Fruit fly (Drosophila melanogaster): Measurements from ENCODE around the gene CG1764.

Gene CG1764

dm6 chrX:13287854-13288376 is 14.3 kb downstream of the CG1764 start, which contains the start of gene Remo:
Gene Remo (plus strand): TSS chrX:13288051.
- TF ChIP-seq CG8119 (GFP tag; IDR thresholded peaks at IDR 0.05) (no peak), esn (GFP tag; optimal IDR thresholded peaks at IDR 0.05) (peak; percentile 17), CG10669 (GFP tag; optimal IDR thresholded peaks at IDR 0.05) (no peak), CG3919 (GFP tag; optimal IDR thresholded peaks at IDR 0.05) (no peak), Eip93F (GFP tag; optimal IDR thresholded peaks at IDR 0.05) (no peak), net (GFP tag; optimal IDR thresholded peaks at IDR 0.05) (no peak), salr (GFP tag; optimal IDR thresholded peaks at IDR 0.05) (no peak), CG11294 (GFP tag; IDR thresholded peaks at IDR 0.05) (no peak), Sox14 (GFP tag; optimal IDR thresholded peaks at IDR 0.05) (no peak), OdsH (GFP tag; optimal IDR thresholded peaks at IDR 0.05) (no peak), CG15336 (GFP tag; IDR thresholded peaks at IDR 0.05) (peak; percentile 42), CG11762 (GFP tag; optimal IDR thresholded peaks at IDR 0.05; ENCODE audit: insufficient read depth) (no peak), CG10631 (GFP tag; optimal IDR thresholded peaks at IDR 0.05) (no peak), spab (GFP tag; optimal IDR thresholded peaks at IDR 0.05) (no peak), CG11902 (GFP tag; optimal IDR thresholded peaks at IDR 0.05) (no peak), Eip78C (GFP tag) (peak; percentile 32), CG6854 (GFP tag; optimal IDR thresholded peaks at IDR 0.05) (peak; percentile 26), CG32006 (GFP tag; optimal IDR thresholded peaks at IDR 0.05) (no peak), svp (GFP tag) (peak; percentile 59), Hr39 (GFP tag; optimal IDR thresholded peaks at IDR 0.05) (no peak), dsx (GFP tag; optimal IDR thresholded peaks at IDR 0.05; ENCODE audit: poor library complexity, severe bottlenecking) (no peak), CG6163 (GFP tag; IDR thresholded peaks at IDR 0.05) (no peak), CG8319 (GFP tag; optimal IDR thresholded peaks at IDR 0.05) (no peak), CG31627 (GFP tag; optimal IDR thresholded peaks at IDR 0.05) (no peak), CG6276 (GFP tag; optimal IDR thresholded peaks at IDR 0.05) (no peak), Hr4 (GFP tag; optimal IDR thresholded peaks at IDR 0.05) (no peak), Lpt (GFP tag; optimal IDR thresholded peaks at IDR 0.05) (no peak)

- peak; percentile 53 for TF ChIP-seq svp (GFP tag)
- no peak for TF ChIP-seq spab (GFP tag; optimal IDR thresholded peaks at IDR 0.05)
- no peak for TF ChIP-seq salr (GFP tag; optimal IDR thresholded peaks at IDR 0.05)
- no peak for TF ChIP-seq CG6163 (GFP tag; IDR thresholded peaks at IDR 0.05)
- no peak for TF ChIP-seq Met (GFP tag; optimal IDR thresholded peaks at IDR 0.05)
- TF ChIP-seq Ets96B (tag; optimal IDR thresholded peaks at IDR 0.05), result no peak
- TF ChIP-seq CG10631 (GFP tag; optimal IDR thresholded peaks at IDR 0.05), result no peak
- no peak for TF ChIP-seq topi (GFP tag; optimal IDR thresholded peaks at IDR 0.05)
- TF ChIP-seq Lpt (GFP tag; optimal IDR thresholded peaks at IDR 0.05), result no peak
- no peak for TF ChIP-seq CG3032 (tag; optimal IDR thresholded peaks at IDR 0.05)
- TF ChIP-seq CG11762 (GFP tag; optimal IDR thresholded peaks at IDR 0.05; ENCODE audit: insufficient read depth), result no peak
- TF ChIP-seq vri (GFP tag; optimal IDR thresholded peaks at IDR 0.05), result no peak
- peak; percentile 28 for TF ChIP-seq esn (GFP tag; optimal IDR thresholded peaks at IDR 0.05)
Observed at dm6 chrX:13285749-13286336, 16.4 kb downstream of the CG1764 start.

- TF ChIP-seq Lpt (GFP tag; optimal IDR thresholded peaks at IDR 0.05) (no peak), Ets96B (tag; optimal IDR thresholded peaks at IDR 0.05) (peak; percentile 27), lz (GFP tag; optimal IDR thresholded peaks at IDR 0.05) (peak; percentile 15), CG10669 (GFP tag; optimal IDR thresholded peaks at IDR 0.05) (no peak), Ets21C (GFP tag; optimal IDR thresholded peaks at IDR 0.05) (no peak), vri (GFP tag; optimal IDR thresholded peaks at IDR 0.05) (no peak), Sox102F (GFP tag; optimal IDR thresholded peaks at IDR 0.05) (no peak), Eip78C (GFP tag) (peak; percentile 71), dsx (GFP tag; optimal IDR thresholded peaks at IDR 0.05; ENCODE audit: poor library complexity, severe bottlenecking) (peak; percentile 1), fd85E (GFP tag; optimal IDR thresholded peaks at IDR 0.05) (no peak), CG6163 (GFP tag; IDR thresholded peaks at IDR 0.05) (peak; percentile 45; the same call in 1 of the 3 replicates), Sox14 (GFP tag; optimal IDR thresholded peaks at IDR 0.05) (peak; percentile 5), esn (GFP tag; optimal IDR thresholded peaks at IDR 0.05) (peak; percentile 56), CG16779 (tag; optimal IDR thresholded peaks at IDR 0.05) (peak; percentile 40), CG6276 (GFP tag; optimal IDR thresholded peaks at IDR 0.05) (peak; percentile 3), topi (GFP tag; optimal IDR thresholded peaks at IDR 0.05) (peak; percentile 35), Hr39 (GFP tag; optimal IDR thresholded peaks at IDR 0.05) (no peak), ss (GFP tag; optimal IDR thresholded peaks at IDR 0.05) (peak; percentile 28 to 45), CG6792 (GFP tag; optimal IDR thresholded peaks at IDR 0.05) (no peak), svp (GFP tag) (no peak), CG6808 (GFP tag; optimal IDR thresholded peaks at IDR 0.05) (peak; percentile 29), CG8319 (GFP tag; optimal IDR thresholded peaks at IDR 0.05) (no peak), dac (GFP tag; optimal IDR thresholded peaks at IDR 0.05) (no peak), CG15336 (GFP tag; IDR thresholded peaks at IDR 0.05) (no peak), fkh (GFP tag; optimal IDR thresholded peaks at IDR 0.05) (no peak)
Observed at dm6 chrX:13285001-13285748, 17.0 kb downstream of the CG1764 start, which contains the start of the genes HDAC4 and CG15743. Gene HDAC4 (minus strand): TSS chrX:13285632. Gene CG15743 (plus strand): TSS chrX:13285707.
